Fruit fly (Drosophila melanogaster): ENCODE measurements around the gene CG2750.

DNA sequence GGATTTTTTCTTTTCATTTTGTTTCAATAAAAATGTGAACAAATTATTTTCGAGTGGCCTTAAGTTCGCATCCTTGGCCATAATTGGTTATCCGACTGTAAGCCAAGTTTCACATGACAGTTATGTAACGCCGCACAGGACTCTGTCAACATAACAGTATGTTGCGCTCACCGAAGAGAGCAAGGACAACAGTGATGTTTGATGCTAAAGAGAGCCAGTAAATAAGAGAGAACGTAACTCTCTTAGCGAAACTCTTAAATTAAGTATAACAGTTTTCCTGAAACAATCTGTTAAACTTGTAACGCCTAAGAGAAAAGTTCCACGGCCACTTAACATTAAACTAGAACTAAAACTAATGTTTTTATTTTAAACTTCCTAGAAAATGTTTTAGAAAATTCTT is 21.3 kb upstream of the CG2750 start:
- TF ChIP-seq psq (optimal IDR thresholded peaks at IDR 0.05) = no peak
- no peak for TF ChIP-seq insv (optimal IDR thresholded peaks at IDR 0.05)
- TF ChIP-seq Sin3A (optimal IDR thresholded peaks at IDR 0.05) = no peak
- TF ChIP-seq h (optimal IDR thresholded peaks at IDR 0.05) = no peak
